Fruit fly (Drosophila melanogaster): ENCODE measurements around the gene CG2209.

DNA sequence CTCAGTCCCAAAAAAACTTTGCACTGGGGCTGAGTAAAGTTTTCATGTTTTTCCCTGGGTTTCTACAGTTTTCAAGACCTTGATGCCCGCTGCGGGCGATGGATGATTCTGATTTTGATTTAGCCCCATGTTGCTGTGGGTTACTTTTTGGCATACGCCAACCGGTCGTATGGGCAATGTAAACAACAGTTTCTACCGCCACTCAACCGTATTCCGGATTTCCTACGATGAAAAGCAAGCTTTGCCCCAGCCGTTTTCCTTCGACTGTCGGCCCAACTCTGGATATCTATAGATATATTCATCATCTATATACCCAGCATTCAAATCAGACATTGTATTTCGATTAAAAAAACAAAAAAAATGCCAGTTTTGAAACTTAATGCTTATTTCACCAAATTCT, at the start of gene CG2209:
- TF ChIP-seq kay (GFP tag; ENCODE audit: borderline replicate concordance) (no peak), CG7101 (tag; optimal IDR thresholded peaks at IDR 0.05) (no peak), CG5204 (GFP tag; optimal IDR thresholded peaks at IDR 0.05) (no peak), CG12768 (GFP tag; optimal IDR thresholded peaks at IDR 0.05) (no peak), Hr96 (GFP tag; optimal IDR thresholded peaks at IDR 0.05) (no peak), Mnt (GFP tag; optimal IDR thresholded peaks at IDR 0.05) (no peak), CG11617 (GFP tag; optimal IDR thresholded peaks at IDR 0.05) (no peak), cnc (optimal IDR thresholded peaks at IDR 0.05) (no peak), ovo (GFP tag; optimal IDR thresholded peaks at IDR 0.05) (no peak), Crg-1 (GFP tag; optimal IDR thresholded peaks at IDR 0.05) (no peak), cic (GFP tag; optimal IDR thresholded peaks at IDR 0.05) (no peak), CG33017 (tag; optimal IDR thresholded peaks at IDR 0.05) (no peak)

Measured in whole organism, adult.